Worm (Caenorhabditis elegans) whole organism, L1 larva: ENCODE results near the gene T23G5.2.
A peak's percentile ranks its signal among the peaks of the same experiment; 100 is the strongest.

ENCODE experiments used
- C04F5.9 ChIP-seq: sonication (generic microtip); optimal IDR thresholded peaks from 2 replicates; lab custom pipeline; 2016; ENCODE audit warnings: missing genetic modification characterization, missing compliant biosample characterization
- C16A3.4 ChIP-seq: fragments of 150-350 bp; optimal IDR thresholded peaks from 2 replicates; lab custom pipeline; 2014; ENCODE audit warnings: missing biosample characterization, missing genetic modification characterization
- alr-1 ChIP-seq: fragments of 200-800 bp; sonication (Bioruptor generic); optimal IDR thresholded peaks from 2 replicates; lab custom pipeline; 2018; ENCODE audit warnings: borderline replicate concordance, mild to moderate bottlenecking, missing genetic modification characterization, missing compliant biosample characterization
- ama-1 ChIP-seq: fragments of 150-350 bp; optimal IDR thresholded peaks from 2 replicates; lab custom pipeline; 2014
- blmp-1 ChIP-seq: fragments of 150-350 bp; optimal IDR thresholded peaks from 2 replicates; lab custom pipeline; 2014; ENCODE audit warnings: missing biosample characterization, missing genetic modification characterization
- ceh-63 ChIP-seq: fragments of 200-800 bp; sonication (Bioruptor generic); optimal IDR thresholded peaks from 2 replicates; lab custom pipeline; 2018; ENCODE audit warnings: mild to moderate bottlenecking, missing genetic modification characterization, missing compliant biosample characterization
- ceh-8 ChIP-seq: fragments of 200-800 bp; sonication (Bioruptor generic); optimal IDR thresholded peaks from 2 replicates; lab custom pipeline; 2018; ENCODE audit warnings: mild to moderate bottlenecking, missing genetic modification characterization, moderate library complexity, missing compliant biosample characterization
- ceh-88 ChIP-seq: fragments of 200-800 bp; sonication (Bioruptor generic); IDR thresholded peaks from 2 replicates; pipeline ENCODE4 v1.3.6; 2022; ENCODE audit warnings: missing genetic modification characterization, missing compliant biosample characterization
- ceh-90 ChIP-seq: sonication (generic microtip); optimal IDR thresholded peaks from 2 replicates; lab custom pipeline; 2016; ENCODE audit warnings: missing genetic modification characterization, missing compliant biosample characterization
- dpl-1 ChIP-seq, 3 experiments: fragments of 150-350 bp in 2 of 3; sonication (generic microtip) in 1 of 3; optimal IDR thresholded peaks; 2 replicates each; lab custom pipeline; 2014 to 2017; ENCODE audit warnings: missing biosample characterization in 3 of 3, missing genetic modification characterization in 3 of 3, missing genetic modification reagents in 3 of 3
- efl-1 ChIP-seq, 4 experiments: fragments of 150-350 bp; optimal IDR thresholded peaks in 3 of 4; peaks in 1 of 4; 1 replicate in 1 of 4; 2 replicates in 3 of 4; lab custom pipeline; 2014; ENCODE audit warnings: missing biosample characterization in 2 of 4, missing genetic modification characterization in 2 of 4, missing genetic modification reagents in 2 of 4
- egl-27 ChIP-seq, 2 experiments: fragments of 150-350 bp in 1 of 2; sonication (generic microtip); optimal IDR thresholded peaks; 3 replicates each; lab custom pipeline; 2017 to 2018; ENCODE audit warnings: missing biosample characterization in 2 of 2, missing genetic modification characterization in 2 of 2, missing genetic modification reagents in 2 of 2
- elt-2 ChIP-seq: sonication (generic microtip); optimal IDR thresholded peaks from 2 replicates; lab custom pipeline; 2016; ENCODE audit warnings: missing genetic modification characterization, mild to moderate bottlenecking, inconsistent platforms, missing compliant biosample characterization, missing genetic modification reagents
- elt-3 ChIP-seq, 6 experiments: fragments of 150-350 bp in 1 of 6; sonication (generic microtip); optimal IDR thresholded peaks; 2 replicates each; lab custom pipeline; 2017 to 2018; ENCODE audit warnings: missing biosample characterization in 6 of 6, missing genetic modification characterization in 6 of 6, inconsistent platforms in 1 of 6
- ets-5 ChIP-seq: fragments of 200-800 bp; sonication (Bioruptor generic); IDR thresholded peaks from 2 replicates; pipeline ENCODE4 v1.3.6; 2022; ENCODE audit warnings: missing genetic modification characterization, missing compliant biosample characterization
- fkh-4 ChIP-seq: sonication (generic microtip); optimal IDR thresholded peaks from 2 replicates; lab custom pipeline; 2016; ENCODE audit warnings: missing compliant biosample characterization, missing genetic modification characterization, borderline replicate concordance
- fkh-8 ChIP-seq: sonication (generic microtip); optimal IDR thresholded peaks from 2 replicates; lab custom pipeline; 2016; ENCODE audit warnings: mild to moderate bottlenecking, missing genetic modification characterization, missing compliant biosample characterization
- fos-1 ChIP-seq: fragments of 150-350 bp; optimal IDR thresholded peaks from 2 replicates; lab custom pipeline; 2014; ENCODE audit warnings: missing biosample characterization, missing genetic modification characterization
- hlh-17 ChIP-seq: fragments of 200-800 bp; sonication (Bioruptor generic); optimal IDR thresholded peaks from 2 replicates; lab custom pipeline; 2018; ENCODE audit warnings: missing genetic modification characterization, mild to moderate bottlenecking, missing compliant biosample characterization, moderate library complexity, borderline replicate concordance
- lin-14 ChIP-seq: fragments of 200-800 bp; sonication (Bioruptor generic); optimal IDR thresholded peaks from 2 replicates; lab custom pipeline; 2018; ENCODE audit warnings: mild to moderate bottlenecking, missing genetic modification characterization, moderate library complexity, missing compliant biosample characterization
- lin-35 ChIP-seq, 2 experiments: fragments of 150-350 bp; optimal IDR thresholded peaks; 2 replicates each; lab custom pipeline; 2014; ENCODE audit warnings: missing biosample characterization in 2 of 2, missing genetic modification characterization in 2 of 2, missing genetic modification reagents in 2 of 2
- lir-3 ChIP-seq: sonication (generic microtip); optimal IDR thresholded peaks from 2 replicates; lab custom pipeline; 2016; ENCODE audit warnings: mild to moderate bottlenecking, missing genetic modification characterization, moderate library complexity, missing compliant biosample characterization; ENCODE audit not compliant: poor library complexity
- lsy-2 ChIP-seq, 2 experiments: fragments of 150-350 bp; optimal IDR thresholded peaks; 2 replicates each; lab custom pipeline; 2014; ENCODE audit warnings: missing biosample characterization in 2 of 2, missing genetic modification characterization in 2 of 2
- mab-9 ChIP-seq: fragments of 200-800 bp; sonication (Bioruptor generic); IDR thresholded peaks from 2 replicates; pipeline ENCODE4 v1.3.6; 2022; ENCODE audit warnings: missing genetic modification reagents, missing genetic modification characterization, missing compliant biosample characterization
- mdl-1 ChIP-seq, 2 experiments: fragments of 150-350 bp; optimal IDR thresholded peaks; 2 replicates each; lab custom pipeline; 2014 to 2017; ENCODE audit warnings: missing biosample characterization in 2 of 2, missing genetic modification characterization in 2 of 2, inconsistent platforms in 1 of 2
- mep-1 ChIP-seq: fragments of 150-350 bp; optimal IDR thresholded peaks from 2 replicates; lab custom pipeline; 2014; ENCODE audit warnings: missing biosample characterization, missing genetic modification characterization
- nhr-20 ChIP-seq: sonication (generic microtip); optimal IDR thresholded peaks from 2 replicates; lab custom pipeline; 2016; ENCODE audit warnings: mild to moderate bottlenecking, missing genetic modification characterization, missing compliant biosample characterization
- nhr-237 ChIP-seq: fragments of 150-350 bp; optimal IDR thresholded peaks from 2 replicates; lab custom pipeline; 2014; ENCODE audit warnings: missing biosample characterization, missing genetic modification characterization
- nhr-47 ChIP-seq: sonication (generic microtip); optimal IDR thresholded peaks from 2 replicates; lab custom pipeline; 2016; ENCODE audit warnings: mild to moderate bottlenecking, missing genetic modification characterization, moderate library complexity, missing compliant biosample characterization
- nhr-71 ChIP-seq: sonication (generic microtip); optimal IDR thresholded peaks from 2 replicates; lab custom pipeline; 2016; ENCODE audit warnings: mild to moderate bottlenecking, missing genetic modification characterization, moderate library complexity, missing compliant biosample characterization
- nhr-76 ChIP-seq: sonication (generic microtip); optimal IDR thresholded peaks from 2 replicates; lab custom pipeline; 2017; ENCODE audit warnings: missing biosample characterization, missing genetic modification characterization
- nhr-77 ChIP-seq: fragments of 150-350 bp; optimal IDR thresholded peaks from 2 replicates; lab custom pipeline; 2014; ENCODE audit warnings: missing biosample characterization, missing genetic modification characterization
- nhr-84 ChIP-seq: sonication (generic microtip); optimal IDR thresholded peaks from 2 replicates; lab custom pipeline; 2017; ENCODE audit warnings: missing biosample characterization, missing genetic modification characterization
- nhr-85 ChIP-seq: sonication (generic microtip); peaks from one replicate; lab custom pipeline; 2016; ENCODE audit warnings: missing genetic modification characterization, inconsistent platforms, missing compliant biosample characterization
- nhr-90 ChIP-seq: sonication (generic microtip); optimal IDR thresholded peaks from 2 replicates; lab custom pipeline; 2016; ENCODE audit warnings: mild to moderate bottlenecking, missing genetic modification characterization, missing compliant biosample characterization; ENCODE audit not compliant: poor library complexity
- pag-3 ChIP-seq: sonication (generic microtip); optimal IDR thresholded peaks from 2 replicates; lab custom pipeline; 2017; ENCODE audit warnings: missing genetic modification characterization, mild to moderate bottlenecking, missing compliant biosample characterization, antibody characterized with exemption, borderline replicate concordance; ENCODE audit not compliant: insufficient read depth
- pax-3 ChIP-seq: fragments of 200-800 bp; sonication (Bioruptor generic); optimal IDR thresholded peaks from 2 replicates; lab custom pipeline; 2018; ENCODE audit warnings: mild to moderate bottlenecking, missing genetic modification characterization, moderate library complexity, missing compliant biosample characterization
- rnt-1 ChIP-seq: sonication (generic microtip); optimal IDR thresholded peaks from 2 replicates; lab custom pipeline; 2016; ENCODE audit warnings: mild to moderate bottlenecking, missing genetic modification characterization, moderate library complexity, missing compliant biosample characterization
- snu-23 ChIP-seq: sonication (generic microtip); optimal IDR thresholded peaks from 2 replicates; lab custom pipeline; 2016; ENCODE audit warnings: missing genetic modification characterization, missing compliant biosample characterization
- sup-37 ChIP-seq: fragments of 200-800 bp; sonication (Bioruptor generic); optimal IDR thresholded peaks from 2 replicates; lab custom pipeline; 2018; ENCODE audit warnings: mild to moderate bottlenecking, missing genetic modification characterization, missing compliant biosample characterization
- swsn-7 ChIP-seq: sonication (generic microtip); optimal IDR thresholded peaks from 2 replicates; lab custom pipeline; 2016; ENCODE audit warnings: missing genetic modification characterization, missing compliant biosample characterization
- tbx-2 ChIP-seq: sonication (generic microtip); optimal IDR thresholded peaks from 2 replicates; lab custom pipeline; 2016; ENCODE audit warnings: missing genetic modification characterization, missing compliant biosample characterization
- tlp-1 ChIP-seq: fragments of 150-350 bp; optimal IDR thresholded peaks from 2 replicates; lab custom pipeline; 2014; ENCODE audit warnings: missing biosample characterization, missing genetic modification characterization
- unc-130 ChIP-seq: fragments of 150-350 bp; optimal IDR thresholded peaks from 2 replicates; lab custom pipeline; 2017; ENCODE audit warnings: missing biosample characterization, missing genetic modification characterization, inconsistent platforms
- unc-30 ChIP-seq: sonication (generic microtip); optimal IDR thresholded peaks from 2 replicates; lab custom pipeline; 2017; ENCODE audit warnings: missing biosample characterization, missing genetic modification characterization
- zag-1 ChIP-seq: fragments of 150-350 bp; optimal IDR thresholded peaks from 2 replicates; lab custom pipeline; 2014; ENCODE audit warnings: missing biosample characterization, missing genetic modification characterization
- ztf-11 ChIP-seq, 2 experiments: sonication (generic microtip); optimal IDR thresholded peaks; 2 replicates each; lab custom pipeline; 2016 to 2017; ENCODE audit warnings: missing genetic modification characterization in 2 of 2, missing biosample characterization in 1 of 2, missing compliant biosample characterization in 1 of 2
- ztf-4 ChIP-seq: fragments of 150-350 bp; optimal IDR thresholded peaks from 2 replicates; lab custom pipeline; 2014; ENCODE audit warnings: missing biosample characterization, missing genetic modification characterization

Gene T23G5.2

DNA sequence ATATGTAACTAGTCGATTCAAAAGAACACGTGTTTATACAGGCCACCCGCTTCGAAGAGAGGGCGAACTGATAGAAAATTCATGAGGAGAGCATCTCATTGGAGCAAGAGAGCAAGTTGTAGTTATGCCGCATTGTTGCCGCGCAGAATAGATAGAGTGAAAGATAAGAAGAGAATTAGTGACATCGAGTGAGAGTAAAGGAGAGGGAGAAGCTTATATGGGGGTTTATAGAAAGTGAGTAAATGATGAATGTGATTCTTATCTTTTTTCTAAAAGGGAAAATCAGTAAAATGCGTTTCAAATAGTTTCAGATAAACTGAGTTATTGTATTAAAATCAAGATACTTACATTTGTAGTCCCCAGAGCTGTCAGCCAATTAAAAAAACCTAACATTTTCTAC, 34.1 kb upstream of the T23G5.2 start:
- TF ChIP-seq elt-3 (tag; optimal IDR thresholded peaks at IDR 0.05; lab: Kevin White, UChicago) = no peak
- peak; percentile 47 for TF ChIP-seq elt-2 (tag; lab: Kevin White, UChicago)
- TF ChIP-seq lin-14 = peak; percentile 24
- no peak for TF ChIP-seq mdl-1 (tag; optimal IDR thresholded peaks at IDR 0.05; lab: Kevin White, UChicago)
- peak; percentile 15 for TF ChIP-seq blmp-1 (tag; lab: Kevin White, UChicago)
- TF ChIP-seq ceh-8 (GFP tag; lab: Kevin White, UChicago) = no peak
- no peak for TF ChIP-seq efl-1 (optimal IDR thresholded peaks at IDR 0.05; lab: Kevin White, UChicago)
- peak in 1 of 2 experiments; percentile 42 for TF ChIP-seq efl-1 (GFP tag; optimal IDR thresholded peaks at IDR 0.05 in 1 of 2; lab: Kevin White, UChicago)

DNA sequence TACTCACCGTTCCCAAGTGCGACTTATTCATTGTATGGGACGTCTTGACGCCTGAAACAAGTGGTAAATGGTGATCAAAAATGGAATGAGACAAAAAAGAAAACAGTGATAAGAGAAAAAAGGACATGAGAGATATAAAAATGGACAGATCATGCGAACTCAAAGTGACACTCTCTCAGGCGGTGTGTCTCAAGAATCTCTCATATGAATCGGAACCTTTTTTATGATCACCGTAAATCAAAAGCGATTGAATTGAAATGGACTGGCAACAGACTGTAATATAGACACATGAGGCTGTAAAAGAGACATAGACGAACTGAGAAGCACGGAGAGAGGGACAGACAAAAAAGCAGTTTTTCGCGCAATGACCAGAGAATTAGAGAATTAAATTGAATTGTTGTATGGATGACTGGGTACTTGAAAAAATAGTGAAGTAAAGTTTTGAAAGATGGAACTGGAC, 32.9 kb upstream of the T23G5.2 start, which contains the start of gene clip-1:
Gene clip-1, minus strand, starts transcription at position 51 of the 460 bp plus-strand sequence.
- no peak for TF ChIP-seq nhr-77 (tag; lab: Kevin White, UChicago)
- TF ChIP-seq ama-1 (lab: Kevin White, UChicago) = no peak
- peak; percentile 14 for TF ChIP-seq nhr-237
- TF ChIP-seq tlp-1 (tag; lab: Kevin White, UChicago) = no peak
- TF ChIP-seq nhr-90 (tag; lab: Kevin White, UChicago) = peak; percentile 11
- TF ChIP-seq nhr-47 = peak; percentile 19
- no peak for TF ChIP-seq fkh-8
- TF ChIP-seq ztf-11 (tag; optimal IDR thresholded peaks at IDR 0.05; lab: Kevin White, UChicago) = no peak
- TF ChIP-seq nhr-85 = peak; percentile 74
- TF ChIP-seq ztf-4 = no peak
- peak; percentile 53 for TF ChIP-seq nhr-71 (tag; lab: Kevin White, UChicago)
- peak; percentile 21 for TF ChIP-seq tbx-2 (tag; lab: Kevin White, UChicago)
- TF ChIP-seq mab-9 = no peak
- no peak for TF ChIP-seq fkh-4 (tag; lab: Kevin White, UChicago)
- no peak for TF ChIP-seq zag-1
- TF ChIP-seq pax-3 (tag; lab: Kevin White, UChicago) = no peak
- TF ChIP-seq nhr-20 (tag; lab: Kevin White, UChicago) = peak; percentile 52
- peak; percentile 44 for TF ChIP-seq pag-3 (tag; lab: Kevin White, UChicago)
- TF ChIP-seq ceh-90 (tag; lab: Kevin White, UChicago) = no peak
- TF ChIP-seq nhr-84 (tag; lab: Kevin White, UChicago) = no peak
- peak; percentile 20 for TF ChIP-seq mep-1 (tag; lab: Kevin White, UChicago)
- TF ChIP-seq C04F5.9 (tag; lab: Kevin White, UChicago) = no peak
- TF ChIP-seq snu-23 (GFP tag; lab: Kevin White, UChicago) = peak; percentile 53
- TF ChIP-seq fos-1 = no peak
- peak; percentile 68 for TF ChIP-seq lin-14
- peak in 1 of 2 experiments; percentile 71 for TF ChIP-seq lin-35 (GFP tag; optimal IDR thresholded peaks at IDR 0.05; lab: Kevin White, UChicago)
- TF ChIP-seq blmp-1 (tag; lab: Kevin White, UChicago) = peak; percentile 76
- peak in 1 of 3 experiments; percentile 29 for TF ChIP-seq dpl-1 (GFP tag; optimal IDR thresholded peaks at IDR 0.05; lab: Kevin White, UChicago)
- TF ChIP-seq sup-37 (GFP tag; lab: Kevin White, UChicago) = no peak
- no peak for TF ChIP-seq rnt-1
- TF ChIP-seq alr-1 (tag; lab: Kevin White, UChicago) = no peak
- TF ChIP-seq ceh-88 (GFP tag; lab: Robert Waterston, UW) = no peak
- TF ChIP-seq elt-3 (tag; optimal IDR thresholded peaks at IDR 0.05; lab: Kevin White, UChicago) = peak in 5 of 6 experiments; percentile 40 to 74 (median 50)
- TF ChIP-seq efl-1 (optimal IDR thresholded peaks at IDR 0.05; lab: Kevin White, UChicago) = peak; percentile 18 to 22
- TF ChIP-seq efl-1 (GFP tag; optimal IDR thresholded peaks at IDR 0.05 in 1 of 2; lab: Kevin White, UChicago) = no peak
- no peak for TF ChIP-seq ets-5 (GFP tag; lab: Robert Waterston, UW)
- TF ChIP-seq C16A3.4 = no peak
- peak; percentile 16 for TF ChIP-seq lir-3 (tag; lab: Kevin White, UChicago)
- no peak for TF ChIP-seq swsn-7
- TF ChIP-seq lsy-2 (tag; optimal IDR thresholded peaks at IDR 0.05; lab: Kevin White, UChicago) = peak in 1 of 2 experiments; percentile 44
- TF ChIP-seq ceh-63 (GFP tag; lab: Kevin White, UChicago) = no peak
- peak; percentile 40 for TF ChIP-seq unc-130 (tag; lab: Kevin White, UChicago)
- no peak for TF ChIP-seq unc-30 (tag; lab: Kevin White, UChicago)
- peak in 1 of 2 experiments; percentile 21 for TF ChIP-seq mdl-1 (tag; optimal IDR thresholded peaks at IDR 0.05; lab: Kevin White, UChicago)
- TF ChIP-seq nhr-76 (tag; lab: Kevin White, UChicago) = no peak
- TF ChIP-seq hlh-17 (GFP tag; lab: Kevin White, UChicago) = no peak
- no peak for TF ChIP-seq egl-27 (tag; optimal IDR thresholded peaks at IDR 0.05; lab: Kevin White, UChicago)
